Worm (Caenorhabditis elegans): ENCODE results near the gene coh-4.
"Not testable (repeated sequence)": the region's sequence is repeated elsewhere in the genome, so short reads cannot be mapped to it uniquely, and the experiment has no call there.

- not testable (repeated sequence) for TF ChIP-seq snpc-1.1 (tag; optimal IDR thresholded peaks at IDR 0.05; ENCODE audit: insufficient read depth); egl-18 (GFP tag; IDR thresholded peaks at IDR 0.05); T26A5.8 (tag; optimal IDR thresholded peaks at IDR 0.05); unc-62 (GFP tag; optimal IDR thresholded peaks at IDR 0.05); cebp-2 (GFP tag; IDR thresholded peaks at IDR 0.05); D2030.7 (GFP tag; IDR thresholded peaks at IDR 0.05); nfya-1 (tag; optimal IDR thresholded peaks at IDR 0.05; ENCODE audit: borderline replicate concordance, insufficient read depth); ztf-3 (GFP tag; optimal IDR thresholded peaks at IDR 0.05); him-1 (tag; optimal IDR thresholded peaks at IDR 0.05); F39B2.1 (GFP tag; IDR thresholded peaks at IDR 0.05); repo-1 (tag; optimal IDR thresholded peaks at IDR 0.05)
Observed at ce11 chrV:4215856-4216255, 40.4 kb upstream of the coh-4 start, which contains the start of gene H43I07.4.

All from whole organism, young adult.